Worm (Caenorhabditis elegans) whole organism, young adult: ENCODE results near the gene npr-28.

Experiments
- B0019.2 ChIP-seq: fragments of 200-800 bp; sonication (Bioruptor generic); conservative IDR thresholded peaks from 2 replicates; pipeline ENCODE4 v1.3.6; 2022; ENCODE audit warnings: missing genetic modification reagents, missing genetic modification characterization, missing compliant biosample characterization
- B0035.1 ChIP-seq: sonication (generic microtip); optimal IDR thresholded peaks from 2 replicates; lab custom pipeline; 2016; ENCODE audit warnings: missing genetic modification characterization, mild to moderate bottlenecking, missing compliant biosample characterization, missing genotype, missing genetic modification reagents
- B0336.3 ChIP-seq: fragments of 200-800 bp; sonication (Bioruptor generic); IDR thresholded peaks from 2 replicates; pipeline ENCODE4 v1.3.6; 2022; ENCODE audit warnings: missing genetic modification characterization, missing compliant biosample characterization
- D2030.7 ChIP-seq: fragments of 200-800 bp; sonication (Bioruptor generic); IDR thresholded peaks from 2 replicates; pipeline ENCODE4 v1.3.6; 2022; ENCODE audit warnings: missing genetic modification reagents, missing genetic modification characterization, missing compliant biosample characterization
- F33H1.4 ChIP-seq: fragments of 200-800 bp; sonication (Bioruptor generic); IDR thresholded peaks from 2 replicates; pipeline ENCODE4 v1.3.6; 2022; ENCODE audit warnings: missing genetic modification reagents, missing genetic modification characterization, missing compliant biosample characterization
- F49E8.2 ChIP-seq: sonication (generic microtip); optimal IDR thresholded peaks from 3 replicates; lab custom pipeline; 2017; ENCODE audit warnings: missing genetic modification characterization, mild to moderate bottlenecking, missing compliant biosample characterization, antibody characterized with exemption, moderate library complexity; ENCODE audit not compliant: insufficient read depth
- F57A8.1 ChIP-seq: fragments of 200-800 bp; sonication (Bioruptor generic); optimal IDR thresholded peaks from 2 replicates; lab custom pipeline; 2018; ENCODE audit warnings: mild to moderate bottlenecking, missing genetic modification characterization, moderate library complexity, missing compliant biosample characterization
- T26A5.8 ChIP-seq: sonication (generic microtip); optimal IDR thresholded peaks from 2 replicates; lab custom pipeline; 2016; ENCODE audit warnings: missing genetic modification characterization, missing compliant biosample characterization
- Y67H2A.10 ChIP-seq: fragments of 200-800 bp; sonication (Bioruptor generic); conservative IDR thresholded peaks from 2 replicates; pipeline ENCODE4 v1.3.6; 2022; ENCODE audit warnings: missing genetic modification reagents, missing genetic modification characterization, missing compliant biosample characterization
- Y95B8A.8 ChIP-seq: fragments of 200-800 bp; sonication (Bioruptor generic); IDR thresholded peaks from 2 replicates; pipeline ENCODE4 v1.3.6; 2022; ENCODE audit warnings: missing genetic modification reagents, missing genetic modification characterization, missing compliant biosample characterization
- ama-1 ChIP-seq, 3 experiments: fragments of 150-350 bp in 1 of 3; sonication (generic microtip) in 2 of 3; optimal IDR thresholded peaks; 2 replicates each; lab custom pipeline; 2014 to 2018; ENCODE audit warnings: missing biosample characterization in 2 of 3, missing genetic modification characterization in 2 of 3, missing genetic modification reagents in 2 of 3
- aptf-3 ChIP-seq: fragments of 200-800 bp; sonication (Bioruptor generic); IDR thresholded peaks from 2 replicates; pipeline ENCODE4 v1.3.6; 2022; ENCODE audit warnings: missing genetic modification characterization, missing compliant biosample characterization
- atf-7 ChIP-seq: sonication (generic microtip); optimal IDR thresholded peaks from 2 replicates; lab custom pipeline; 2017; ENCODE audit warnings: mild to moderate bottlenecking, missing genetic modification characterization, missing compliant biosample characterization
- attf-6 ChIP-seq: fragments of 200-800 bp; sonication (Bioruptor generic); IDR thresholded peaks from 2 replicates; pipeline ENCODE4 v1.3.6; 2022; ENCODE audit warnings: missing genetic modification reagents, missing genetic modification characterization, missing compliant biosample characterization
- bed-1 ChIP-seq: fragments of 200-800 bp; sonication (Bioruptor generic); IDR thresholded peaks from 2 replicates; pipeline ENCODE4 v1.3.6; 2022; ENCODE audit warnings: missing genetic modification reagents, missing genetic modification characterization, missing compliant biosample characterization
- ccch-3 ChIP-seq: fragments of 200-800 bp; sonication (Bioruptor generic); optimal IDR thresholded peaks from 2 replicates; lab custom pipeline; 2018; ENCODE audit warnings: mild to moderate bottlenecking, missing genetic modification characterization, missing compliant biosample characterization
- ceh-27 ChIP-seq: fragments of 200-800 bp; sonication (Bioruptor generic); optimal IDR thresholded peaks from 2 replicates; lab custom pipeline; 2018; ENCODE audit warnings: mild to moderate bottlenecking, missing genetic modification characterization, moderate library complexity, missing compliant biosample characterization
- ceh-40 ChIP-seq: fragments of 200-800 bp; sonication (Bioruptor generic); IDR thresholded peaks from 2 replicates; pipeline ENCODE4 v1.3.6; 2022; ENCODE audit warnings: missing genetic modification characterization, missing compliant biosample characterization
- die-1 ChIP-seq: sonication (generic microtip); optimal IDR thresholded peaks from 2 replicates; lab custom pipeline; 2016; ENCODE audit warnings: missing genotype, mild to moderate bottlenecking, missing genetic modification characterization, missing compliant biosample characterization
- egl-44 ChIP-seq: fragments of 200-800 bp; sonication (Bioruptor generic); IDR thresholded peaks from 2 replicates; pipeline ENCODE4 v1.3.6; 2022; ENCODE audit warnings: missing genetic modification reagents, missing genetic modification characterization, missing compliant biosample characterization
- ekl-4 ChIP-seq: fragments of 200-800 bp; sonication (Bioruptor generic); IDR thresholded peaks from 2 replicates; pipeline ENCODE4 v1.3.6; 2022; ENCODE audit warnings: missing genetic modification reagents, missing genetic modification characterization, missing compliant biosample characterization
- gei-17 ChIP-seq: fragments of 200-800 bp; sonication (Bioruptor generic); optimal IDR thresholded peaks from 2 replicates; lab custom pipeline; 2018; ENCODE audit warnings: mild to moderate bottlenecking, missing genetic modification characterization, missing compliant biosample characterization
- hlh-12 ChIP-seq: sonication (generic microtip); optimal IDR thresholded peaks from 2 replicates; lab custom pipeline; 2016; ENCODE audit warnings: missing genetic modification characterization, missing compliant biosample characterization
- hrde-1 ChIP-seq: sonication (generic microtip); optimal IDR thresholded peaks from 2 replicates; lab custom pipeline; 2016; ENCODE audit warnings: missing genetic modification characterization, mild to moderate bottlenecking, missing compliant biosample characterization, moderate library complexity, missing genotype, missing genetic modification reagents, borderline replicate concordance
- lag-1 ChIP-seq: fragments of 200-800 bp; sonication (Bioruptor generic); IDR thresholded peaks from 2 replicates; pipeline ENCODE4 v1.3.6; 2022; ENCODE audit warnings: missing genetic modification reagents, missing genetic modification characterization, missing compliant biosample characterization
- let-607 ChIP-seq, 2 experiments: fragments of 200-800 bp in 1 of 2; sonication (Bioruptor generic) in 1 of 2; sonication (generic microtip) in 1 of 2; optimal IDR thresholded peaks; 2 replicates each; lab custom pipeline; 2016 to 2018; ENCODE audit warnings: mild to moderate bottlenecking in 2 of 2, missing compliant biosample characterization in 2 of 2, missing genetic modification characterization in 2 of 2, moderate library complexity in 2 of 2, missing genotype in 1 of 2
- lin-26 ChIP-seq: fragments of 200-800 bp; sonication (Bioruptor generic); IDR thresholded peaks from 2 replicates; pipeline ENCODE4 v1.3.6; 2022; ENCODE audit warnings: missing genetic modification reagents, missing genetic modification characterization, missing compliant biosample characterization
- lin-35 ChIP-seq, 3 experiments: fragments of 150-350 bp in 2 of 3; sonication (generic microtip) in 1 of 3; optimal IDR thresholded peaks; 2 replicates each; lab custom pipeline; 2014 to 2018; ENCODE audit warnings: missing biosample characterization in 3 of 3, missing genetic modification characterization in 3 of 3, missing genetic modification reagents in 3 of 3
- lin-40 ChIP-seq: sonication (generic microtip); optimal IDR thresholded peaks from 2 replicates; lab custom pipeline; 2016; ENCODE audit warnings: missing genetic modification characterization, mild to moderate bottlenecking, missing compliant biosample characterization, missing genotype, missing genetic modification reagents
- lin-54 ChIP-seq: fragments of 200-800 bp; sonication (Bioruptor generic); optimal IDR thresholded peaks from 2 replicates; lab custom pipeline; 2018; ENCODE audit warnings: mild to moderate bottlenecking, missing genetic modification characterization, missing compliant biosample characterization
- lsy-27 ChIP-seq: sonication (generic microtip); optimal IDR thresholded peaks from 2 replicates; lab custom pipeline; 2017; ENCODE audit warnings: missing genetic modification characterization, mild to moderate bottlenecking, missing compliant biosample characterization, antibody characterized with exemption, missing genotype, borderline replicate concordance; ENCODE audit not compliant: insufficient read depth
- madf-10 ChIP-seq: sonication (generic microtip); optimal IDR thresholded peaks from 2 replicates; lab custom pipeline; 2016; ENCODE audit warnings: mild to moderate bottlenecking, missing genetic modification characterization, missing compliant biosample characterization
- madf-6 ChIP-seq: fragments of 200-800 bp; sonication (Bioruptor generic); IDR thresholded peaks from 2 replicates; pipeline ENCODE4 v1.3.6; 2022; ENCODE audit warnings: missing genetic modification reagents, missing genetic modification characterization, missing compliant biosample characterization
- nfya-2 ChIP-seq: fragments of 200-800 bp; sonication (Bioruptor generic); IDR thresholded peaks from 2 replicates; pipeline ENCODE4 v1.3.6; 2022; ENCODE audit warnings: missing genetic modification reagents, missing genetic modification characterization, missing compliant biosample characterization
- nfyb-1 ChIP-seq: fragments of 200-800 bp; sonication (Bioruptor generic); IDR thresholded peaks from 2 replicates; pipeline ENCODE4 v1.3.6; 2022; ENCODE audit warnings: missing genetic modification reagents, missing genetic modification characterization, missing compliant biosample characterization
- nhr-80 ChIP-seq: sonication (generic microtip); optimal IDR thresholded peaks from 2 replicates; lab custom pipeline; 2016; ENCODE audit warnings: missing genetic modification characterization, missing compliant biosample characterization
- rcor-1 ChIP-seq: fragments of 200-800 bp; sonication (Bioruptor generic); IDR thresholded peaks from 2 replicates; pipeline ENCODE4 v1.3.6; 2022; ENCODE audit warnings: missing genetic modification reagents, missing genetic modification characterization, missing compliant biosample characterization
- rec-8 ChIP-seq, 2 experiments: sonication (generic microtip); optimal IDR thresholded peaks; 2 replicates each; lab custom pipeline; 2016; ENCODE audit warnings: mild to moderate bottlenecking in 2 of 2, missing genetic modification characterization in 2 of 2, missing genetic modification reagents in 2 of 2, missing genotype in 2 of 2, missing biosample characterization in 1 of 2, missing compliant biosample characterization in 1 of 2, moderate library complexity in 1 of 2
- sdz-38 ChIP-seq: sonication (generic microtip); optimal IDR thresholded peaks from 2 replicates; lab custom pipeline; 2016; ENCODE audit warnings: missing genotype, missing genetic modification characterization, missing compliant biosample characterization
- snpc-1.1 ChIP-seq: sonication (generic microtip); optimal IDR thresholded peaks from 2 replicates; lab custom pipeline; 2017; ENCODE audit warnings: missing genetic modification characterization, mild to moderate bottlenecking, missing compliant biosample characterization, antibody characterized with exemption, moderate library complexity, missing genotype, missing genetic modification reagents; ENCODE audit not compliant: insufficient read depth
- snpc-1.3 ChIP-seq: sonication (generic microtip); optimal IDR thresholded peaks from 2 replicates; lab custom pipeline; 2017; ENCODE audit warnings: missing genetic modification characterization, mild to moderate bottlenecking, missing compliant biosample characterization, antibody characterized with exemption, moderate library complexity, missing genotype, missing genetic modification reagents; ENCODE audit not compliant: insufficient read depth
- snpc-4 ChIP-seq, 5 experiments: fragments of 150-350 bp in 1 of 5; sonication (generic microtip) in 4 of 5; optimal IDR thresholded peaks; 2 replicates each; lab custom pipeline; 2014 to 2018; ENCODE audit warnings: missing genetic modification characterization in 5 of 5, missing biosample characterization in 3 of 5, antibody characterized with exemption in 2 of 5, mild to moderate bottlenecking in 2 of 5, missing compliant biosample characterization in 2 of 5, missing genotype in 2 of 5, moderate library complexity in 2 of 5, missing genetic modification reagents in 1 of 5
- somi-1 ChIP-seq: fragments of 200-800 bp; sonication (Bioruptor generic); optimal IDR thresholded peaks from 2 replicates; lab custom pipeline; 2018; ENCODE audit warnings: mild to moderate bottlenecking, missing genetic modification characterization, missing compliant biosample characterization
- tbx-9 ChIP-seq: sonication (generic microtip); optimal IDR thresholded peaks from 2 replicates; lab custom pipeline; 2016; ENCODE audit warnings: borderline replicate concordance, missing genetic modification characterization, inconsistent platforms, missing compliant biosample characterization
- unc-62 ChIP-seq: fragments of 150-350 bp; optimal IDR thresholded peaks from 2 replicates; lab custom pipeline; 2014; ENCODE audit warnings: missing biosample characterization, missing genetic modification reagents, missing genetic modification characterization
- ztf-22 ChIP-seq: fragments of 200-800 bp; sonication (Bioruptor generic); optimal IDR thresholded peaks from 2 replicates; lab custom pipeline; 2018; ENCODE audit warnings: mild to moderate bottlenecking, missing genetic modification characterization, moderate library complexity, missing compliant biosample characterization

npr-28 gene

DNA sequence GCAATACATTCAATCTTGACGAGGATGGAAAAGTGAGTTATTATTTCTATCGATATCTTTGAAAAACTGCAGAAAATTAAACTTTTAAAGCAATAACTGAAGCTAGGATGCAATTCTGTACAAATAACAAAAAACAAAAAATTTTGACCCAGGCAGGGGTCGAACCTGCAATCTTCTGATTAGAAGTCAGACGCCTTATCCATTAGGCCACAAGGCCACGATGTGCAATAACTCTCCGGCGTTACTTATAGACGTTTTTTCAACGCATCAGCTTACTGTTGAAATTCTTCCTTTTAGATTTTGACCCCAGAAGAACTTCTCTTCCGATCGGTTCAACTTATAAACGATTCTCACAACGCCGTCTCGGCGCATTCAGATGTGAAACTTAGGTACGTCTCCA is 30.8 kb upstream of the npr-28 start:
- TF ChIP-seq madf-6 (GFP tag; lab: Robert Waterston, UW) (peak; percentile 49; the same call in 1 of the 2 replicates), F33H1.4 (no peak), B0019.2 (no peak), lin-54 (GFP tag; lab: Kevin White, UChicago) (peak; percentile 24), let-607 (tag; optimal IDR thresholded peaks at IDR 0.05; lab: Kevin White, UChicago) (peak in 1 of 2 experiments; percentile 34), B0035.1 (tag; lab: Kevin White, UChicago) (no peak), snpc-1.3 (tag; lab: Kevin White, UChicago) (no peak), D2030.7 (GFP tag; lab: Robert Waterston, UW) (peak; percentile 80), hlh-12 (tag; lab: Kevin White, UChicago) (no peak), snpc-1.1 (tag; lab: Kevin White, UChicago) (no peak), attf-6 (GFP tag; lab: Robert Waterston, UW) (peak; percentile 27; the same call in 1 of the 2 replicates), ekl-4 (GFP tag; lab: Robert Waterston, UW) (peak; percentile 28; the same call in 1 of the 2 replicates), nfyb-1 (0 out of 2 replicates have a peak, but pooled peaks have one; percentile 43), F57A8.1 (GFP tag; lab: Kevin White, UChicago) (no peak), rcor-1 (GFP tag; lab: Robert Waterston, UW) (0 out of 2 replicates have a peak, but pooled peaks have one; percentile 22), lin-26 (GFP tag; lab: Robert Waterston, UW) (peak; percentile 89), aptf-3 (GFP tag; lab: Robert Waterston, UW) (no peak), snpc-4 (GFP tag; optimal IDR thresholded peaks at IDR 0.05; lab: Kevin White, UChicago) (peak; percentile 65), snpc-4 (tag; optimal IDR thresholded peaks at IDR 0.05; lab: Kevin White, UChicago) (peak in 2 of 4 experiments; percentile 44 to 61), ama-1 (optimal IDR thresholded peaks at IDR 0.05; lab: Kevin White, UChicago) (no peak), ama-1 (GFP tag; optimal IDR thresholded peaks at IDR 0.05; lab: Kevin White, UChicago) (peak in 1 of 2 experiments; percentile 59), B0336.3 (GFP tag; lab: Robert Waterston, UW) (no peak), nhr-80 (tag; lab: Kevin White, UChicago) (peak; percentile 18), lsy-27 (no peak), somi-1 (GFP tag; lab: Kevin White, UChicago) (no peak), atf-7 (no peak), lag-1 (no peak), lin-40 (tag; lab: Kevin White, UChicago) (no peak), nfya-2 (GFP tag; lab: Robert Waterston, UW) (no peak), rec-8 (tag; optimal IDR thresholded peaks at IDR 0.05; lab: Kevin White, UChicago) (peak; percentile 24 to 59), Y67H2A.10 (GFP tag; lab: Robert Waterston, UW) (no peak), sdz-38 (no peak), lin-35 (GFP tag; optimal IDR thresholded peaks at IDR 0.05; lab: Kevin White, UChicago) (no peak), T26A5.8 (no peak), tbx-9 (tag; lab: Kevin White, UChicago) (no peak), egl-44 (GFP tag; lab: Robert Waterston, UW) (0 out of 2 replicates have a peak, but pooled peaks have one; percentile 47), ztf-22 (GFP tag; lab: Kevin White, UChicago) (no peak), die-1 (tag; lab: Kevin White, UChicago) (peak; percentile 87), ccch-3 (GFP tag; lab: Kevin White, UChicago) (no peak), unc-62 (GFP tag; lab: Kevin White, UChicago) (no peak), madf-10 (peak; percentile 59), bed-1 (GFP tag; lab: Robert Waterston, UW) (no peak), ceh-40 (0 out of 2 replicates have a peak, but pooled peaks have one; percentile 36), ceh-27 (GFP tag; lab: Kevin White, UChicago) (no peak), Y95B8A.8 (no peak), gei-17 (GFP tag; lab: Kevin White, UChicago) (no peak), hrde-1 (peak; percentile 52), F49E8.2 (no peak)
